Fruit fly (Drosophila melanogaster): Measurements from ENCODE around the gene CG3164.

DNA sequence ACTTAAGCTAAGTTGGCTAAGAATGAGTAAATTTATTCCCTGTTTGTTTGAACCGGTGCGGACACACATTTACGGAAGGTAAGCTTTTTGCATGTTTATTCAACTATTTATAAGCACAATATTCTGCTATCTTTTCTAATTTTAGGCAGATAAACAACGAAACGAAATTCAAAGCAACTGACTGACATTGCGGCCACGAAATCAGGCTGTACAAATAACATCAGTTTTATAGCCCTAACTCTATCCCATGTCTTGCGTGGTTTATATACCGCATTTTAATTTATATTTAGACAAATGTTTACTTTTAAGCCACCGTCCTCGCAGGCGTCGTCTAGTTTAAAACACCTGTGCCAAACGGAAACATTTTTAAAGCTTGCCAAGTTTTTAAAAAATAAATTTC, 45.5 kb downstream of the CG3164 start:
- TF ChIP-seq Sin3A (optimal IDR thresholded peaks at IDR 0.05) (no peak), psq (optimal IDR thresholded peaks at IDR 0.05) (no peak), h (optimal IDR thresholded peaks at IDR 0.05) (no peak), Myc (optimal IDR thresholded peaks at IDR 0.05) (no peak)

Data from Kc167 (cell line).